Worm (Caenorhabditis elegans) whole organism, L2 larva: ENCODE measurements around the gene col-118.

ENCODE experiments used
- lin-39 ChIP-seq: fragments of 150-350 bp; optimal IDR thresholded peaks from 2 replicates; lab custom pipeline; 2014; ENCODE audit warnings: missing biosample characterization, missing genetic modification reagents, missing genetic modification characterization
- snpc-4 ChIP-seq: fragments of 150-350 bp; optimal IDR thresholded peaks from 2 replicates; lab custom pipeline; 2014; ENCODE audit warnings: missing biosample characterization, missing genetic modification characterization

DNA sequence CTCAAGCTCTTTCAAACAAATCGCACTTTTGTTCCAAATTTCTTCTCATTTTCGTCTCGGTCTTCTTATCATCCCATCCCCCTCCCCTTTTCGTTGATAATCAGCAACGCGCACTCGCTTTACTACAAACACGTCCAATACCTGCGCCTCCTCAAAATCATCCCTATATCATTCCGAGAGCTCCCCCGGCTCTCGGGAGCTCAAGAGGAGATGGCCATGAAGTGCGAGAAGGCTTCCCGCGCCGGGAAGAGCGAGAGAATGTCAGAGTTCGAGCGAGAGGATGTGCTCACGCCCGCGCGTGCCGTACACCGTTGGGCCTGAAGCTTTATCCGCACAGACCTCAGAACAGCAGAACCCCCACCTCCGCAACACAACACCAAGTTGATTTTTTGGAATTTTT, 2.8 kb downstream of the col-118 start:
- TF ChIP-seq lin-39 (tag; lab: Kevin White, UChicago) (no peak), snpc-4 (tag; lab: Kevin White, UChicago) (no peak)
